Worm (Caenorhabditis elegans): ENCODE results near the gene Y38F1A.7.

The Y38F1A.7 gene

DNA sequence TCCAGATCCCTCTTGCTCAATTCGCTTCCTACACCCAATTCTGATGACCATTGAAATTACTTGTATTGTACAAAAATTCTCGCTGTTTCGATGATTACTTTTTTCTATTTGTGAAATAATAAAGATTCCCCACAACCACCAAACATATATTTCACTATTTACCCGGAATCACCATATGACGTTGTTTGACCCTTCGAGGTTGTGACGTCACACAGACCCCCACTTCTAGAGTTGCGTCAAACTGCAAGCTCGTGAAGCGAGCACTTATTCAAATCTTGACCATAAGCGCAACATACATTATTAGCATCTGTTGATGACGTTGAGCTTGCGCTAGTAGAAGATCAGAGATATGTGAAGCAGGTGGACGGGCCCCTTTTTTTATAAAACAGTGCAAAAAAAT is 4.6 kb downstream of the Y38F1A.7 start:
- TF ChIP-seq nhr-85 (tag) (peak; percentile 45), nhr-28 (tag; optimal IDR thresholded peaks at IDR 0.05) (no peak), aly-2 (tag; optimal IDR thresholded peaks at IDR 0.05) (peak; percentile 48)

DNA sequence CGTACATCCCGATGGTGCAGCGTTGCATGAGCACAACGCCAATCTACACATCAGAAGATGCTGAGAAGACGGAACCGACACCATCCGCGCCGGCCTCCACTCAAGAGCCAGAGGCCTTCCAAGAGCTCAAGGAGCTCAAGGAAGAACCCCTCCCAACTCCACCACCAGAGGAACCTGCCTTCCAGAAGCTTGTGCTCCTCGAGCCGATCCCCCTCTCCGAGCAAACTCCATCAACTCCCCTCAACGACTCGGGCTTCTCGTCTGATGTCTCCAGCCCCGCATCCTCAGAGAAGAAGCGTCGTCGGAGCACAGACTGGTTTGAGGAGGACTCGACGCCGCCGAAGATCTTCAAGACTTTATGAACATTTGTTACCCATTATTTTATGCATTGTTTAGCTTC is 5.4 kb downstream of the Y38F1A.7 start:
- TF ChIP-seq mdl-1 (tag; optimal IDR thresholded peaks at IDR 0.05) (no peak), lin-15B (tag; optimal IDR thresholded peaks at IDR 0.05) (no peak), egl-13 (tag; optimal IDR thresholded peaks at IDR 0.05) (no peak), lin-39 (tag; optimal IDR thresholded peaks at IDR 0.05) (no peak)

ce11 chrII:12991594-12991993 is 6.0 kb downstream of the Y38F1A.7 start:
- TF ChIP-seq efl-1 (optimal IDR thresholded peaks at IDR 0.05): no peak
- TF ChIP-seq efl-1 (GFP tag; optimal IDR thresholded peaks at IDR 0.05 in 1 of 2): peak in 1 of 2 experiments; percentile 49
- TF ChIP-seq nhr-85 (tag): peak; percentile 90
- TF ChIP-seq nhr-76 (tag; optimal IDR thresholded peaks at IDR 0.05): no peak
- peak; percentile 31 for TF ChIP-seq blmp-1 (tag; optimal IDR thresholded peaks at IDR 0.05)
- TF ChIP-seq rnt-1 (tag; optimal IDR thresholded peaks at IDR 0.05): peak; percentile 22
- TF ChIP-seq sptf-1 (tag; optimal IDR thresholded peaks at IDR 0.05): no peak
- peak; percentile 62 for TF ChIP-seq lin-14 (GFP tag; optimal IDR thresholded peaks at IDR 0.05)

ce11 chrII:12990964-12991593 is 6.5 kb downstream of the Y38F1A.7 start:
- no peak for TF ChIP-seq mef-2 (tag; optimal IDR thresholded peaks at IDR 0.05)
- no peak for TF ChIP-seq rnt-1 (tag; optimal IDR thresholded peaks at IDR 0.05)
- no peak for TF ChIP-seq unc-130 (tag; optimal IDR thresholded peaks at IDR 0.05)
- TF ChIP-seq efl-1 (optimal IDR thresholded peaks at IDR 0.05): no peak
- no peak for TF ChIP-seq efl-1 (GFP tag; optimal IDR thresholded peaks at IDR 0.05 in 1 of 2)
- TF ChIP-seq tlp-1 (tag; optimal IDR thresholded peaks at IDR 0.05): no peak
- TF ChIP-seq sox-4 (tag; optimal IDR thresholded peaks at IDR 0.05): no peak
- no peak for TF ChIP-seq nhr-85 (tag)
- peak; percentile 22 for TF ChIP-seq unc-86 (tag; optimal IDR thresholded peaks at IDR 0.05)
- TF ChIP-seq mab-9 (GFP tag; IDR thresholded peaks at IDR 0.05): no peak
- TF ChIP-seq C04F5.9 (tag; optimal IDR thresholded peaks at IDR 0.05): no peak
- no peak for TF ChIP-seq aha-1 (tag; optimal IDR thresholded peaks at IDR 0.05)
- TF ChIP-seq ztf-11 (tag; optimal IDR thresholded peaks at IDR 0.05): peak in 1 of 2 experiments; percentile 68
- TF ChIP-seq nhr-28 (tag; optimal IDR thresholded peaks at IDR 0.05): no peak
- no peak for TF ChIP-seq ceh-63 (GFP tag; optimal IDR thresholded peaks at IDR 0.05)
- TF ChIP-seq ama-1 (optimal IDR thresholded peaks at IDR 0.05): no peak
- no peak for TF ChIP-seq hlh-17 (GFP tag; optimal IDR thresholded peaks at IDR 0.05; ENCODE audit: borderline replicate concordance)
- no peak for TF ChIP-seq pag-3 (tag; optimal IDR thresholded peaks at IDR 0.05; ENCODE audit: borderline replicate concordance, insufficient read depth)

- peak in 1 of 2 experiments; percentile 25 for TF ChIP-seq ztf-11 (tag; optimal IDR thresholded peaks at IDR 0.05)
- TF ChIP-seq lin-13 (GFP tag; optimal IDR thresholded peaks at IDR 0.05): no peak
- TF ChIP-seq unc-30 (tag; optimal IDR thresholded peaks at IDR 0.05): no peak
- TF ChIP-seq nhr-11 (tag; optimal IDR thresholded peaks at IDR 0.05): no peak
- TF ChIP-seq lin-35 (GFP tag; optimal IDR thresholded peaks at IDR 0.05): no peak
- TF ChIP-seq fkh-10 (GFP tag; optimal IDR thresholded peaks at IDR 0.05): no peak
- no peak for TF ChIP-seq snpc-4 (tag; optimal IDR thresholded peaks at IDR 0.05)
Observed at ce11 chrII:12990191-12990590, 7.4 kb downstream of the Y38F1A.7 start.

- TF ChIP-seq dpl-1 (GFP tag; optimal IDR thresholded peaks at IDR 0.05): no peak
Observed at ce11 chrII:12987799-12988198, 9.8 kb downstream of the Y38F1A.7 start.

Measured in whole organism, L1 larva.